Fruit fly (Drosophila melanogaster) whole organism, embryonic: ENCODE data around the gene PIG-Q.

Experiments
- Antp ChIP-seq: fragments of 200-800 bp; sonication (Bioruptor generic); optimal IDR thresholded peaks from 3 replicates; lab custom pipeline; 2016; ENCODE audit warnings: missing biosample characterization, missing genetic modification characterization
- BEAF-32 ChIP-seq: fragments of 200-800 bp; sonication (Bioruptor generic); optimal IDR thresholded peaks from 3 replicates; lab custom pipeline; 2017; ENCODE audit warnings: missing biosample characterization, missing genetic modification characterization, mild to moderate bottlenecking, moderate library complexity, missing genetic modification reagents
- Bgb ChIP-seq: fragments of 200-800 bp; sonication (Bioruptor generic); IDR thresholded peaks from 2 replicates; pipeline ENCODE4 v1.3.6; 2022; ENCODE audit warnings: missing biosample characterization, missing genetic modification characterization; ENCODE audit not compliant: partially characterized antibody
- CG10267 ChIP-seq: fragments of 200-800 bp; sonication (Bioruptor generic); optimal IDR thresholded peaks from 2 replicates; lab custom pipeline; 2018; ENCODE audit warnings: missing biosample characterization, mild to moderate bottlenecking, missing genetic modification characterization, moderate library complexity
- CG14710 ChIP-seq: fragments of 200-800 bp; sonication (Bioruptor generic); optimal IDR thresholded peaks from 3 replicates; lab custom pipeline; 2019; ENCODE audit warnings: missing biosample characterization, mild to moderate bottlenecking, missing genetic modification characterization, moderate library complexity
- CG17328 ChIP-seq: fragments of 200-800 bp; sonication (Bioruptor generic); IDR thresholded peaks from 2 replicates; pipeline ENCODE4 v1.3.6; 2022; ENCODE audit warnings: missing biosample characterization, missing genetic modification characterization
- CG17802 ChIP-seq: fragments of 200-800 bp; sonication (Bioruptor generic); optimal IDR thresholded peaks from 2 replicates; lab custom pipeline; 2018; ENCODE audit warnings: missing biosample characterization, mild to moderate bottlenecking, missing genetic modification characterization, moderate library complexity
- CG30020 ChIP-seq: fragments of 200-800 bp; optimal IDR thresholded peaks from 2 replicates; lab custom pipeline; 2019; ENCODE audit warnings: missing biosample characterization, mild to moderate bottlenecking, missing genetic modification characterization, moderate library complexity
- CG30403 ChIP-seq: fragments of 200-800 bp; sonication (Bioruptor generic); optimal IDR thresholded peaks from 3 replicates; lab custom pipeline; 2016; ENCODE audit warnings: missing biosample characterization, missing genetic modification characterization
- CG34224 ChIP-seq: fragments of 200-800 bp; sonication (Bioruptor generic); IDR thresholded peaks from 3 replicates; pipeline ENCODE4 v1.3.6; 2022; ENCODE audit warnings: missing biosample characterization, missing genetic modification characterization; ENCODE audit not compliant: partially characterized antibody
- CG6791 ChIP-seq: fragments of 200-800 bp; sonication (Bioruptor generic); IDR thresholded peaks from 3 replicates; pipeline ENCODE4 v1.3.6; 2022; ENCODE audit warnings: missing biosample characterization, missing genetic modification characterization; ENCODE audit not compliant: partially characterized antibody
- CG7357 ChIP-seq: fragments of 200-800 bp; sonication (Bioruptor generic); IDR thresholded peaks from 3 replicates; pipeline ENCODE4 v1.3.6; 2022; ENCODE audit warnings: missing biosample characterization, missing genetic modification characterization
- CG8290 ChIP-seq, 3 experiments: fragments of 200-800 bp; sonication (Bioruptor generic); optimal IDR thresholded peaks; 2 replicates each; lab custom pipeline; 2016 to 2019; ENCODE audit warnings: missing biosample characterization in 3 of 3, missing genetic modification characterization in 3 of 3, mild to moderate bottlenecking in 2 of 3, moderate library complexity in 1 of 3
- Dp ChIP-seq: fragments of 200-800 bp; sonication (Bioruptor generic); optimal IDR thresholded peaks from 2 replicates; lab custom pipeline; 2018; ENCODE audit warnings: missing biosample characterization, mild to moderate bottlenecking, missing genetic modification characterization, moderate library complexity
- Eip74EF ChIP-seq, 2 experiments: fragments of 200-800 bp in 1 of 2; fragments of >200 bp in 1 of 2; sonication (Bioruptor generic) in 1 of 2; optimal IDR thresholded peaks; 2 replicates each; lab custom pipeline; 2017 to 2019; ENCODE audit warnings: missing biosample characterization in 2 of 2, missing genetic modification characterization in 2 of 2, mild to moderate bottlenecking in 1 of 2, moderate library complexity in 1 of 2
- Ets65A ChIP-seq: fragments of 200-800 bp; sonication (Bioruptor generic); peaks from one replicate; lab custom pipeline; 2016; ENCODE audit warnings: missing biosample characterization, missing genetic modification characterization
- Ets97D ChIP-seq: fragments of 200-800 bp; sonication (Bioruptor generic); optimal IDR thresholded peaks from 3 replicates; lab custom pipeline; 2016; ENCODE audit warnings: missing biosample characterization, missing genetic modification characterization
- Fer3 ChIP-seq: fragments of 200-800 bp; sonication (Bioruptor generic); optimal IDR thresholded peaks from 2 replicates; lab custom pipeline; 2018; ENCODE audit warnings: missing biosample characterization, mild to moderate bottlenecking, missing genetic modification characterization, moderate library complexity
- HHEX ChIP-seq: fragments of 200-800 bp; sonication (Bioruptor generic); optimal IDR thresholded peaks from 3 replicates; lab custom pipeline; 2017; ENCODE audit warnings: missing biosample characterization, mild to moderate bottlenecking, missing genetic modification characterization, missing genetic modification reagents
- HmgZ ChIP-seq: fragments of 200-800 bp; sonication (Bioruptor generic); optimal IDR thresholded peaks from 2 replicates; lab custom pipeline; 2018; ENCODE audit warnings: missing biosample characterization, mild to moderate bottlenecking, missing genetic modification characterization
- MESR4 ChIP-seq: fragments of 200-800 bp; sonication (Bioruptor generic); optimal IDR thresholded peaks from 2 replicates; lab custom pipeline; 2018; ENCODE audit warnings: missing biosample characterization, mild to moderate bottlenecking, missing genetic modification characterization, moderate library complexity
- Med ChIP-seq: fragments of 200-800 bp; sonication (Bioruptor generic); peaks from one replicate; lab custom pipeline; 2016; ENCODE audit warnings: missing biosample characterization, missing genetic modification characterization, mild to moderate bottlenecking, inconsistent platforms, moderate library complexity
- Opbp ChIP-seq: fragments of 200-800 bp; sonication (Bioruptor generic); IDR thresholded peaks from 3 replicates; pipeline ENCODE4 v1.3.6; 2022; ENCODE audit warnings: missing biosample characterization, missing genetic modification characterization; ENCODE audit not compliant: partially characterized antibody
- Rfx ChIP-seq: fragments of 200-800 bp; sonication (Bioruptor generic); IDR thresholded peaks from 2 replicates; pipeline ENCODE4 v1.3.6; 2022; ENCODE audit warnings: missing biosample characterization, missing genetic modification characterization
- Sry-δ ChIP-seq: fragments of 200-800 bp; sonication (Bioruptor generic); optimal IDR thresholded peaks from 2 replicates; lab custom pipeline; 2016; ENCODE audit warnings: missing biosample characterization, missing genetic modification characterization
- Vsx1 ChIP-seq: fragments of 200-800 bp; sonication (Bioruptor generic); optimal IDR thresholded peaks from 2 replicates; lab custom pipeline; 2017; ENCODE audit warnings: missing biosample characterization, mild to moderate bottlenecking, missing genetic modification characterization, missing genetic modification reagents
- Xbp1 ChIP-seq: fragments of 200-800 bp; sonication (Bioruptor generic); optimal IDR thresholded peaks from 3 replicates; lab custom pipeline; 2016; ENCODE audit warnings: missing biosample characterization, mild to moderate bottlenecking, missing genetic modification characterization
- amos ChIP-seq: fragments of 200-800 bp; sonication (Bioruptor generic); IDR thresholded peaks from 2 replicates; pipeline ENCODE4 v1.3.6; 2022; ENCODE audit warnings: missing biosample characterization, missing genetic modification characterization; ENCODE audit not compliant: partially characterized antibody
- crp ChIP-seq, 2 experiments: fragments of 200-800 bp; sonication (Bioruptor generic); optimal IDR thresholded peaks; 2 replicates in 1 of 2; 3 replicates in 1 of 2; lab custom pipeline; 2017; ENCODE audit warnings: missing biosample characterization in 2 of 2, missing genetic modification characterization in 2 of 2, mild to moderate bottlenecking in 1 of 2, moderate library complexity in 1 of 2
- esg ChIP-seq: fragments of 200-800 bp; sonication (Bioruptor generic); conservative IDR thresholded peaks from 2 replicates; pipeline ENCODE4 v1.3.6; 2022; ENCODE audit warnings: missing biosample characterization, missing genetic modification characterization
- fd3F ChIP-seq: fragments of 200-800 bp; sonication (Bioruptor generic); optimal IDR thresholded peaks from 2 replicates; lab custom pipeline; 2018; ENCODE audit warnings: missing biosample characterization, mild to moderate bottlenecking, missing genetic modification characterization, moderate library complexity
- fru ChIP-seq: fragments of >200 bp; optimal IDR thresholded peaks from 2 replicates; lab custom pipeline; 2017
- gfzf ChIP-seq: fragments of 200-800 bp; sonication (Bioruptor generic); optimal IDR thresholded peaks from 2 replicates; lab custom pipeline; 2016; ENCODE audit warnings: missing biosample characterization, mild to moderate bottlenecking, missing genetic modification characterization, moderate library complexity
- grn ChIP-seq: fragments of 200-800 bp; sonication (Bioruptor generic); optimal IDR thresholded peaks from 3 replicates; lab custom pipeline; 2017; ENCODE audit warnings: missing biosample characterization, missing genetic modification characterization
- gro ChIP-seq: fragments of 200-800 bp; sonication (Bioruptor generic); optimal IDR thresholded peaks from 2 replicates; lab custom pipeline; 2016; ENCODE audit warnings: missing biosample characterization, missing genetic modification characterization
- knrl ChIP-seq: fragments of 200-800 bp; sonication (Bioruptor generic); IDR thresholded peaks from 3 replicates; pipeline ENCODE4 v1.3.6; 2022; ENCODE audit warnings: missing biosample characterization, missing genetic modification characterization; ENCODE audit not compliant: partially characterized antibody
- luna ChIP-seq: fragments of 200-800 bp; sonication (Bioruptor generic); optimal IDR thresholded peaks from 2 replicates; lab custom pipeline; 2016; ENCODE audit warnings: missing biosample characterization, missing genetic modification characterization
- mam ChIP-seq: fragments of 200-800 bp; sonication (Bioruptor generic); optimal IDR thresholded peaks from 3 replicates; lab custom pipeline; 2016; ENCODE audit warnings: missing biosample characterization, missing genetic modification characterization
- otp ChIP-seq: fragments of 200-800 bp; sonication (Bioruptor generic); IDR thresholded peaks from 3 replicates; pipeline ENCODE4, ENCODE4 v1.3.6; 2022; ENCODE audit warnings: missing biosample characterization, missing genetic modification characterization
- phol ChIP-seq: fragments of 200-800 bp; sonication (Bioruptor generic); optimal IDR thresholded peaks from 3 replicates; lab custom pipeline; 2018; ENCODE audit warnings: missing biosample characterization, mild to moderate bottlenecking, missing genetic modification characterization, moderate library complexity
- pzg ChIP-seq: fragments of 200-800 bp; sonication (Bioruptor generic); optimal IDR thresholded peaks from 3 replicates; lab custom pipeline; 2018; ENCODE audit warnings: missing biosample characterization, mild to moderate bottlenecking, missing genetic modification characterization, moderate library complexity
- ssp ChIP-seq: fragments of 200-800 bp; sonication (Bioruptor generic); IDR thresholded peaks from 2 replicates; pipeline ENCODE4 v1.3.6; 2022; ENCODE audit warnings: missing biosample characterization, missing genetic modification characterization
- stwl ChIP-seq: fragments of 200-800 bp; sonication (Bioruptor generic); optimal IDR thresholded peaks from 3 replicates; lab custom pipeline; 2018; ENCODE audit warnings: missing biosample characterization, mild to moderate bottlenecking, missing genetic modification characterization, moderate library complexity
- toy ChIP-seq: fragments of 200-800 bp; sonication (Bioruptor generic); IDR thresholded peaks from 2 replicates; pipeline ENCODE4 v1.3.6; 2022; ENCODE audit warnings: missing biosample characterization, missing genetic modification characterization
- vvl ChIP-seq: fragments of 200-800 bp; sonication (Bioruptor generic); IDR thresholded peaks from 2 replicates; pipeline ENCODE4 v1.3.6; 2022; ENCODE audit warnings: missing biosample characterization, missing genetic modification characterization

The PIG-Q gene

dm6 chrX:16335107-16335642 is 23.8 kb upstream of the PIG-Q start (continued):
- TF ChIP-seq Med (GFP tag; lab: Kevin White, UChicago) (peak; percentile 95), CG17802 (tag; lab: Kevin White, UChicago) (peak; percentile 12)

- TF ChIP-seq CG17328 = 0 out of 2 replicates have a peak, but pooled peaks have one; percentile 19
- peak; percentile 41 for TF ChIP-seq gro
- TF ChIP-seq MESR4 (GFP tag; lab: Kevin White, UChicago) = peak; percentile 68
- TF ChIP-seq grn = peak; percentile 55
- peak; percentile 38 for TF ChIP-seq CG10267 (tag; lab: Kevin White, UChicago)
- TF ChIP-seq vvl = 0 out of 2 replicates have a peak, but pooled peaks have one; percentile 15
- TF ChIP-seq toy (GFP tag; lab: Robert Waterston, UW) = no peak
- no peak for TF ChIP-seq Antp (GFP tag; lab: Kevin White, UChicago)
- TF ChIP-seq esg (GFP tag; lab: Robert Waterston, UW) = no peak
- peak; percentile 90 for TF ChIP-seq Med (GFP tag; lab: Kevin White, UChicago)
- peak; percentile 94 for TF ChIP-seq CG30020 (tag; lab: Kevin White, UChicago)
- peak; percentile 24 for TF ChIP-seq phol (tag; lab: Kevin White, UChicago)
- TF ChIP-seq pzg = peak; percentile 56
- TF ChIP-seq Dp (GFP tag; lab: Kevin White, UChicago) = peak; percentile 7
- TF ChIP-seq CG30403 (GFP tag; lab: Kevin White, UChicago) = peak; percentile 16
- TF ChIP-seq Eip74EF (GFP tag; optimal IDR thresholded peaks at IDR 0.05; lab: Kevin White, UChicago) = peak in 1 of 2 experiments; percentile 59
- peak; percentile 37 for TF ChIP-seq mam (GFP tag; lab: Kevin White, UChicago)
- peak; percentile 30 for TF ChIP-seq BEAF-32 (GFP tag; lab: Kevin White, UChicago)
- 0 out of 2 replicates have a peak, but pooled peaks have one; percentile 36 for TF ChIP-seq Bgb (GFP tag; lab: Robert Waterston, UW)
- TF ChIP-seq luna = no peak
- peak; percentile 5 to 82 for TF ChIP-seq crp (GFP tag; optimal IDR thresholded peaks at IDR 0.05; lab: Kevin White, UChicago)
- TF ChIP-seq CG17802 (tag; lab: Kevin White, UChicago) = peak; percentile 93
- TF ChIP-seq Vsx1 (GFP tag; lab: Kevin White, UChicago) = no peak
- peak; percentile 4 for TF ChIP-seq CG8290 (GFP tag; optimal IDR thresholded peaks at IDR 0.05; lab: Kevin White, UChicago)
- TF ChIP-seq CG8290 (tag; optimal IDR thresholded peaks at IDR 0.05; lab: Kevin White, UChicago) = no peak
- TF ChIP-seq Opbp (GFP tag; lab: Robert Waterston, UW) = 0 out of 3 replicates have a peak, but pooled peaks have one; percentile 27
- peak; percentile 58 for TF ChIP-seq Rfx (GFP tag; lab: Robert Waterston, UW)
- no peak for TF ChIP-seq HHEX (GFP tag; lab: Kevin White, UChicago)
- peak; percentile 54 for TF ChIP-seq Ets97D
- peak; percentile 46 for TF ChIP-seq CG14710 (tag; lab: Kevin White, UChicago)
- peak; percentile 23 for TF ChIP-seq Xbp1 (GFP tag; lab: Kevin White, UChicago)
- peak; percentile 36 for TF ChIP-seq HmgZ (tag; lab: Kevin White, UChicago)
- TF ChIP-seq CG34224 = peak; percentile 53; the same call in 2 of the 3 replicates
- TF ChIP-seq Sry-δ = peak; percentile 22
- TF ChIP-seq knrl = peak; percentile 32; the same call in 1 of the 3 replicates
- no peak for TF ChIP-seq fru
- TF ChIP-seq Fer3 (tag; lab: Kevin White, UChicago) = no peak
- peak; percentile 66 for TF ChIP-seq gfzf
- TF ChIP-seq CG6791 (GFP tag; lab: Robert Waterston, UW) = 0 out of 3 replicates have a peak, but pooled peaks have one; percentile 11
- TF ChIP-seq amos (GFP tag; lab: Robert Waterston, UW) = peak; percentile 38
- peak; percentile 92 for TF ChIP-seq CG7357
- peak; percentile 46 for TF ChIP-seq Ets65A
- peak; percentile 95 for TF ChIP-seq stwl
- TF ChIP-seq ssp (GFP tag; lab: Robert Waterston, UW) = peak; percentile 95
- 0 out of 3 replicates have a peak, but pooled peaks have one; percentile 10 for TF ChIP-seq otp (GFP tag; lab: Robert Waterston, UW)
- no peak for TF ChIP-seq fd3F
These were observed 8.9 kb upstream of the PIG-Q start, which contains the start of gene sl for dm6 chrX:16350062-16350461. sl (plus strand) TSS chrX:16350315.
